Worm (Caenorhabditis elegans): ENCODE results near the gene C34E10.10.

C34E10.10 gene

DNA sequence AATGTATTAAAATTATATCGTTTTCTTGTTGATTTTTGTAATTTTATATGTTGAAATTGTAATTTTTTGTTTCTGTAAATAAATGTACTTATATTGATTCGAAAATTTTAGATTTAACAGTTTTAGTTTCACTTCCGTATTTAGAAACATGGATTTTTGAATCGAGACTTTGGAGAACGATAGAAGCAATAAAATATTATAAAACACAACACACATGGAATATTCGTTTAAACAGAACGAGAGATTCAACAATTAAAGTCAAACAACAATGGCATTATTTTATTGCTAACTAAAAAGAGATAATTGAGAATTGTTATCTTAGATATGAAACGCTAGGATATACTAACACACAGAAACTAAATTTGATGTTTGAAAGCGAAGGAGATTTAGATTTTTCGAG is 40.8 kb upstream of the C34E10.10 start:
- no peak for TF ChIP-seq F52B5.7 (tag; optimal IDR thresholded peaks at IDR 0.05)
- no peak for TF ChIP-seq nfyb-1 (GFP tag; IDR thresholded peaks at IDR 0.05)
- TF ChIP-seq nfya-1 (tag; optimal IDR thresholded peaks at IDR 0.05; ENCODE audit: borderline replicate concordance, insufficient read depth), result no peak
- no peak for TF ChIP-seq snpc-3.4 (tag; optimal IDR thresholded peaks at IDR 0.05)
- TF ChIP-seq lin-35 (GFP tag; optimal IDR thresholded peaks at IDR 0.05), result peak in 1 of 3 experiments; percentile 13
- TF ChIP-seq ztf-28 (GFP tag; IDR thresholded peaks at IDR 0.05), result 0 out of 2 replicates have a peak, but pooled peaks have one; percentile 0
- TF ChIP-seq let-607 (tag; optimal IDR thresholded peaks at IDR 0.05), result peak in 1 of 2 experiments; percentile 19
- TF ChIP-seq snpc-1.1 (tag; optimal IDR thresholded peaks at IDR 0.05; ENCODE audit: insufficient read depth), result no peak
- TF ChIP-seq lir-1 (GFP tag; conservative IDR thresholded peaks at IDR 0.05), result no peak

DNA sequence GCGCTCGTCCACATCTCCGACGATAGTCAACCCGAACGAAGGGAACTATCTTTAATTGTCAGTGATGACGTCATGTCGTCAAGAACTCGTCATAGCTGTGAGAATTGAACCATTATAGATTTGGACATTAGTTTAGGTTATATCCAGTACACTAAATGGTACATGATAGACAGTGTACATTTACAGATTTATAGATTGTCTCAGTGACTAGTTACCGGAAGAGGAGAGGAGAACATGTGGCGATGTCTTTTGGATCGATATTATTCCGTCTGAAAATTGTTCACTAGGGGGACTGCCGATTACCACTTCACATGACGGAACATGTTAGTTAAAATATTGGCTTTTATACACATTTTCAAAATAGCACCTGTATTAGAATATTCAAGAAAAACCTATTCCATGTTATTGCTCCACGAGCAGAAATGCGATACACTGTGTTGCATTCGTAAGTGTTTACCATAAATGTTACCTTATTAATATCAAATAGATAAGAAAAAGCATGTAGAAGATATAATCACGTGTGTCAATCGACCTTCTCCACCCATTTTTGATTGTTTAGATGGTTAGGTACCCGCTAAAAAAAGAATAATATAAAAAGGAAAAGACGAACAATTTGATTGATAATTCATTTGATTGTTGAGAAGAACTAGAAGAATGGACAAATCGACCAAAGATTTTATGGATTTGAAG is 39.7 kb upstream of the C34E10.10 start, which contains the start of gene ZC395.5:
ZC395.5 (plus strand) TSS at position 632 of the 690 bp plus-strand sequence.
- TF ChIP-seq ZK185.1 (tag; optimal IDR thresholded peaks at IDR 0.05; ENCODE audit: poor library complexity, severe bottlenecking) (no peak), snpc-1.1 (tag; optimal IDR thresholded peaks at IDR 0.05; ENCODE audit: insufficient read depth) (no peak), T07F8.4 (tag; optimal IDR thresholded peaks at IDR 0.05) (no peak), bed-2 (GFP tag; IDR thresholded peaks at IDR 0.05) (no peak), ceh-40 (GFP tag; IDR thresholded peaks at IDR 0.05) (no peak), lin-35 (GFP tag; optimal IDR thresholded peaks at IDR 0.05) (peak in 1 of 3 experiments; percentile 31), cebp-2 (GFP tag; IDR thresholded peaks at IDR 0.05) (no peak), rpc-1 (optimal IDR thresholded peaks at IDR 0.05) (no peak), rpc-1 (tag; optimal IDR thresholded peaks at IDR 0.05) (peak; percentile 45), ceh-91 (GFP tag; IDR thresholded peaks at IDR 0.05) (no peak), ztf-28 (GFP tag; IDR thresholded peaks at IDR 0.05) (no peak), him-1 (tag; optimal IDR thresholded peaks at IDR 0.05) (peak; percentile 4), ceh-27 (GFP tag; optimal IDR thresholded peaks at IDR 0.05) (peak; percentile 17), nhr-80 (tag; optimal IDR thresholded peaks at IDR 0.05) (peak; percentile 17)

DNA sequence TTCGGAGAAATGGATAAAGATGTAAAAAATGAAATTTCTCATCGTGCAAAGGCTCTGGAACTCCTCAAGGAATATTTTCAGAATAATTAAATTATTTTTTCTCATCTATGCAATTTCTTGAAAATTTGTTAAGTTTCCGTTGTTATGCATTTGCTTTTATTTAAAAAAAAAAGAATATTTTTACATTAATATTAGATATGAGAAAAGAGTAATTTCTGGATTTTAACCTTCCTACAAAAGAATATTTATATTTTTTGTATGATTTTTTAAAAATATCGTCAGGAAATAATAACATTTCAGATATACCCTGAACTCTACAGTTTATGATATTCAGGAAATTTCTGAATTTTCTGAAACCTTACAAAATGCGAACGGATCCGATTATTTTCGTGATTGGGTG is 37.1 kb upstream of the C34E10.10 start, which contains the start of gene gro-1:
gro-1 (plus strand) TSS at position 301 of the 400 bp plus-strand sequence.
- TF ChIP-seq attf-6 (GFP tag; IDR thresholded peaks at IDR 0.05) (no peak), hsf-1 (GFP tag; IDR thresholded peaks at IDR 0.05) (no peak), lin-54 (GFP tag; optimal IDR thresholded peaks at IDR 0.05) (no peak), F37B4.10 (GFP tag; IDR thresholded peaks at IDR 0.05) (no peak), egl-44 (GFP tag; IDR thresholded peaks at IDR 0.05) (no peak), gei-17 (GFP tag; optimal IDR thresholded peaks at IDR 0.05) (no peak), dox-1 (GFP tag; IDR thresholded peaks at IDR 0.05) (no peak), ama-1 (optimal IDR thresholded peaks at IDR 0.05) (no peak), ama-1 (GFP tag; optimal IDR thresholded peaks at IDR 0.05) (no peak), B0035.1 (tag; optimal IDR thresholded peaks at IDR 0.05) (no peak), hmg-1.2 (GFP tag; IDR thresholded peaks at IDR 0.05) (no peak), snpc-4 (GFP tag; optimal IDR thresholded peaks at IDR 0.05) (no peak), snpc-4 (tag; optimal IDR thresholded peaks at IDR 0.05) (no peak), bed-2 (GFP tag; IDR thresholded peaks at IDR 0.05) (no peak), ceh-40 (GFP tag; IDR thresholded peaks at IDR 0.05) (no peak), F39B2.1 (GFP tag; IDR thresholded peaks at IDR 0.05) (no peak), ceh-91 (GFP tag; IDR thresholded peaks at IDR 0.05) (no peak), F22D6.2 (tag; optimal IDR thresholded peaks at IDR 0.05) (no peak), athp-1 (tag; optimal IDR thresholded peaks at IDR 0.05) (no peak), ztf-26 (tag; optimal IDR thresholded peaks at IDR 0.05) (no peak), dpl-1 (GFP tag; optimal IDR thresholded peaks at IDR 0.05) (no peak), mcd-1 (GFP tag; IDR thresholded peaks at IDR 0.05) (no peak)
